Fruit fly (Drosophila melanogaster) whole organism, embryonic: ENCODE measurements around the gene SecS.

Experiments
- Abd-B ChIP-seq: fragments of 200-800 bp; sonication (Bioruptor generic); optimal IDR thresholded peaks from 2 replicates; lab custom pipeline; 2018; ENCODE audit warnings: missing biosample characterization, mild to moderate bottlenecking, missing genetic modification characterization, moderate library complexity
- Asciz ChIP-seq: fragments of 200-800 bp; sonication (Bioruptor generic); optimal IDR thresholded peaks from 2 replicates; lab custom pipeline; 2017; ENCODE audit warnings: missing biosample characterization, mild to moderate bottlenecking, missing genetic modification characterization, missing genetic modification reagents
- CG10959 ChIP-seq: fragments of 200-800 bp; sonication (Bioruptor generic); IDR thresholded peaks from 2 replicates; pipeline ENCODE4 v1.3.6; 2022; ENCODE audit warnings: missing biosample characterization, missing genetic modification characterization
- CG10979 ChIP-seq: fragments of 200-800 bp; sonication (Bioruptor generic); optimal IDR thresholded peaks from 2 replicates; lab custom pipeline; 2018; ENCODE audit warnings: missing biosample characterization, mild to moderate bottlenecking, missing genetic modification characterization, moderate library complexity
- CG11560 ChIP-seq: fragments of 200-800 bp; sonication (Bioruptor generic); IDR thresholded peaks from 3 replicates; pipeline ENCODE4 v1.3.6; 2022; ENCODE audit warnings: missing biosample characterization, missing genetic modification characterization
- CG13775 ChIP-seq: fragments of 200-800 bp; sonication (Bioruptor generic); optimal IDR thresholded peaks from 3 replicates; lab custom pipeline; 2017; ENCODE audit warnings: missing biosample characterization, mild to moderate bottlenecking, missing genetic modification characterization
- CG13894 ChIP-seq: fragments of 200-800 bp; sonication (Bioruptor generic); optimal IDR thresholded peaks from 3 replicates; lab custom pipeline; 2018; ENCODE audit warnings: missing biosample characterization, mild to moderate bottlenecking, missing genetic modification characterization, moderate library complexity
- CG15269 ChIP-seq: fragments of 200-800 bp; sonication (Bioruptor generic); optimal IDR thresholded peaks from 2 replicates; lab custom pipeline; 2018; ENCODE audit warnings: missing biosample characterization, mild to moderate bottlenecking, missing genetic modification characterization, moderate library complexity
- CG1603 ChIP-seq: fragments of 200-800 bp; sonication (Bioruptor generic); optimal IDR thresholded peaks from 2 replicates; lab custom pipeline; 2019; ENCODE audit warnings: missing biosample characterization, mild to moderate bottlenecking, missing genetic modification characterization, moderate library complexity
- CG17359 ChIP-seq: fragments of 200-800 bp; sonication (Bioruptor generic); optimal IDR thresholded peaks from 3 replicates; lab custom pipeline; 2018; ENCODE audit warnings: missing biosample characterization, mild to moderate bottlenecking, missing genetic modification characterization, moderate library complexity
- CG17385 ChIP-seq: fragments of 200-800 bp; sonication (Bioruptor generic); optimal IDR thresholded peaks from 3 replicates; lab custom pipeline; 2018; ENCODE audit warnings: missing biosample characterization, mild to moderate bottlenecking, missing genetic modification characterization
- CG18262 ChIP-seq: fragments of 200-800 bp; optimal IDR thresholded peaks from 3 replicates; lab custom pipeline; 2019; ENCODE audit warnings: missing biosample characterization, mild to moderate bottlenecking, missing genetic modification characterization, moderate library complexity
- CG2199 ChIP-seq: fragments of 200-800 bp; sonication (Bioruptor generic); IDR thresholded peaks from 3 replicates; pipeline ENCODE4 v1.3.6; 2022; ENCODE audit warnings: missing biosample characterization, missing genetic modification characterization
- CG30403 ChIP-seq: fragments of 200-800 bp; sonication (Bioruptor generic); optimal IDR thresholded peaks from 3 replicates; lab custom pipeline; 2016; ENCODE audit warnings: missing biosample characterization, missing genetic modification characterization
- CG30431 ChIP-seq: fragments of 200-800 bp; sonication (Bioruptor generic); optimal IDR thresholded peaks from 2 replicates; lab custom pipeline; 2017; ENCODE audit warnings: missing biosample characterization, missing genetic modification characterization
- CG3065 ChIP-seq: fragments of 200-800 bp; sonication (Bioruptor generic); optimal IDR thresholded peaks from 2 replicates; lab custom pipeline; 2016; ENCODE audit warnings: missing biosample characterization, missing genetic modification characterization
- CG3995 ChIP-seq: fragments of 200-800 bp; sonication (Bioruptor generic); optimal IDR thresholded peaks from 3 replicates; lab custom pipeline; 2016; ENCODE audit warnings: missing biosample characterization, missing genetic modification characterization
- CG6813 ChIP-seq: fragments of 200-800 bp; sonication (Bioruptor generic); optimal IDR thresholded peaks from 2 replicates; lab custom pipeline; 2017; ENCODE audit warnings: missing biosample characterization, missing genetic modification characterization, mild to moderate bottlenecking, moderate library complexity, missing genetic modification reagents
- CG7556 ChIP-seq: fragments of 200-800 bp; sonication (Bioruptor generic); optimal IDR thresholded peaks from 2 replicates; lab custom pipeline; 2017; ENCODE audit warnings: missing biosample characterization, mild to moderate bottlenecking, missing genetic modification characterization
- CG9817 ChIP-seq: fragments of 200-800 bp; sonication (Bioruptor generic); optimal IDR thresholded peaks from 2 replicates; lab custom pipeline; 2018; ENCODE audit warnings: missing biosample characterization, mild to moderate bottlenecking, missing genetic modification characterization, moderate library complexity
- Camta ChIP-seq: fragments of 200-800 bp; sonication (Bioruptor generic); optimal IDR thresholded peaks from 2 replicates; lab custom pipeline; 2016; ENCODE audit warnings: missing biosample characterization, missing genetic modification characterization
- Drgx ChIP-seq: fragments of 200-800 bp; sonication (Bioruptor generic); IDR thresholded peaks from 2 replicates; pipeline ENCODE4 v1.3.6; 2022; ENCODE audit warnings: missing biosample characterization, missing genetic modification characterization
- Fer3 ChIP-seq: fragments of 200-800 bp; sonication (Bioruptor generic); optimal IDR thresholded peaks from 2 replicates; lab custom pipeline; 2018; ENCODE audit warnings: missing biosample characterization, mild to moderate bottlenecking, missing genetic modification characterization, moderate library complexity
- Gsc ChIP-seq: fragments of 200-800 bp; sonication (Bioruptor generic); IDR thresholded peaks from 2 replicates; pipeline ENCODE4 v1.3.6; 2022; ENCODE audit warnings: missing biosample characterization, missing genetic modification characterization
- Mad ChIP-seq: fragments of 200-800 bp; sonication (Bioruptor generic); optimal IDR thresholded peaks from 2 replicates; lab custom pipeline; 2016; ENCODE audit warnings: missing biosample characterization, missing genetic modification characterization
- Mrtf ChIP-seq: fragments of 200-800 bp; sonication (Bioruptor generic); IDR thresholded peaks from 3 replicates; pipeline ENCODE4 v1.3.6; 2022; ENCODE audit warnings: missing biosample characterization, missing genetic modification characterization
- NK7.1 ChIP-seq: fragments of 200-800 bp; sonication (Bioruptor generic); optimal IDR thresholded peaks from 3 replicates; lab custom pipeline; 2016; ENCODE audit warnings: missing biosample characterization, missing genetic modification characterization
- Poxn ChIP-seq: fragments of 200-800 bp; sonication (Bioruptor generic); IDR thresholded peaks from 2 replicates; pipeline ENCODE4 v1.3.6; 2022; ENCODE audit warnings: missing biosample characterization, missing genetic modification characterization
- Stat92E ChIP-seq, 3 experiments: fragments of >200 bp in 2 of 3; fragments of 200-800 bp in 1 of 3; sonication (Bioruptor generic) in 1 of 3; optimal IDR thresholded peaks; 2 replicates each; lab custom pipeline; 2017 to 2019; ENCODE audit warnings: missing biosample characterization in 3 of 3, missing genetic modification characterization in 3 of 3, mild to moderate bottlenecking in 1 of 3, moderate library complexity in 1 of 3
- Taf1 ChIP-seq: fragments of 200-800 bp; sonication (Bioruptor generic); IDR thresholded peaks from 2 replicates; pipeline ENCODE4 v1.3.6; 2022; ENCODE audit warnings: missing biosample characterization, missing genetic modification characterization
- ac ChIP-seq: fragments of 200-800 bp; sonication (Bioruptor generic); optimal IDR thresholded peaks from 3 replicates; lab custom pipeline; 2017; ENCODE audit warnings: missing biosample characterization, mild to moderate bottlenecking, missing genetic modification characterization
- aop ChIP-seq: fragments of 200-800 bp; sonication (Bioruptor generic); IDR thresholded peaks from 2 replicates; pipeline ENCODE4 v1.3.6; 2022; ENCODE audit warnings: missing biosample characterization, missing genetic modification characterization
- bcd ChIP-seq: fragments of 200-800 bp; sonication (Bioruptor generic); optimal IDR thresholded peaks from 2 replicates; lab custom pipeline; 2017; ENCODE audit warnings: missing biosample characterization, mild to moderate bottlenecking, missing genetic modification characterization
- cas ChIP-seq: fragments of 200-800 bp; sonication (Bioruptor generic); IDR thresholded peaks from 2 replicates; pipeline ENCODE4 v1.3.6; 2022; ENCODE audit warnings: missing biosample characterization, missing genetic modification characterization
- chm ChIP-seq: fragments of 200-800 bp; sonication (Bioruptor generic); IDR thresholded peaks from 2 replicates; pipeline ENCODE4 v1.3.6; 2022; ENCODE audit warnings: missing biosample characterization, missing genetic modification characterization
- dm ChIP-seq: fragments of 200-800 bp; sonication (Bioruptor generic); optimal IDR thresholded peaks from 3 replicates; lab custom pipeline; 2016; ENCODE audit warnings: missing biosample characterization, missing genetic modification characterization
- jigr1 ChIP-seq: fragments of 200-800 bp; sonication (Bioruptor generic); IDR thresholded peaks from 3 replicates; pipeline ENCODE4 v1.3.6; 2022; ENCODE audit warnings: missing biosample characterization, missing genetic modification characterization
- lmd ChIP-seq: fragments of 200-800 bp; sonication (Bioruptor generic); IDR thresholded peaks from 2 replicates; pipeline ENCODE4 v1.3.6; 2022; ENCODE audit warnings: missing biosample characterization, missing genetic modification characterization
- maf-S ChIP-seq: fragments of 200-800 bp; sonication (Bioruptor generic); optimal IDR thresholded peaks from 2 replicates; lab custom pipeline; 2016; ENCODE audit warnings: missing biosample characterization, missing genetic modification characterization
- onecut ChIP-seq: fragments of 200-800 bp; sonication (Bioruptor generic); IDR thresholded peaks from 2 replicates; pipeline ENCODE4 v1.3.6; 2022; ENCODE audit warnings: missing biosample characterization, missing genetic modification characterization
- otp ChIP-seq: fragments of 200-800 bp; sonication (Bioruptor generic); IDR thresholded peaks from 3 replicates; pipeline ENCODE4, ENCODE4 v1.3.6; 2022; ENCODE audit warnings: missing biosample characterization, missing genetic modification characterization
- repo ChIP-seq: fragments of 200-800 bp; sonication (Bioruptor generic); optimal IDR thresholded peaks from 2 replicates; lab custom pipeline; 2016; ENCODE audit warnings: missing biosample characterization, missing genetic modification characterization
- salm ChIP-seq: fragments of 200-800 bp; sonication (Bioruptor generic); optimal IDR thresholded peaks from 2 replicates; lab custom pipeline; 2018; ENCODE audit warnings: missing biosample characterization, mild to moderate bottlenecking, missing genetic modification characterization
- scrt ChIP-seq: fragments of 200-800 bp; sonication (Bioruptor generic); optimal IDR thresholded peaks from 2 replicates; lab custom pipeline; 2018; ENCODE audit warnings: missing biosample characterization, mild to moderate bottlenecking, missing genetic modification characterization, moderate library complexity
- seq ChIP-seq: fragments of 200-800 bp; sonication (Bioruptor generic); IDR thresholded peaks from 2 replicates; pipeline ENCODE4 v1.3.6; 2022; ENCODE audit warnings: missing biosample characterization, missing genetic modification characterization
- stwl ChIP-seq: fragments of 200-800 bp; sonication (Bioruptor generic); optimal IDR thresholded peaks from 3 replicates; lab custom pipeline; 2018; ENCODE audit warnings: missing biosample characterization, mild to moderate bottlenecking, missing genetic modification characterization, moderate library complexity
- tap ChIP-seq: fragments of 200-800 bp; optimal IDR thresholded peaks from 3 replicates; lab custom pipeline; 2019; ENCODE audit warnings: missing biosample characterization, mild to moderate bottlenecking, missing genetic modification characterization, moderate library complexity
- tgo ChIP-seq: fragments of 200-800 bp; sonication (Bioruptor generic); IDR thresholded peaks from 3 replicates; pipeline ENCODE4 v1.3.6; 2022; ENCODE audit warnings: missing biosample characterization, missing genetic modification characterization
- toy ChIP-seq: fragments of 200-800 bp; sonication (Bioruptor generic); IDR thresholded peaks from 2 replicates; pipeline ENCODE4 v1.3.6; 2022; ENCODE audit warnings: missing biosample characterization, missing genetic modification characterization
- usp ChIP-seq: fragments of >200 bp; optimal IDR thresholded peaks from 2 replicates; lab custom pipeline; 2017; ENCODE audit warnings: missing biosample characterization, missing genetic modification characterization
- vfl ChIP-seq: fragments of 200-800 bp; sonication (Bioruptor generic); optimal IDR thresholded peaks from 2 replicates; lab custom pipeline; 2016; ENCODE audit warnings: missing biosample characterization, missing genetic modification characterization

The SecS gene

dm6 chr3R:5622985-5623630, 21.9 kb downstream of the SecS start (continued):
- no peak for TF ChIP-seq seq
- TF ChIP-seq vfl (GFP tag; lab: Kevin White, UChicago): peak; percentile 26
- TF ChIP-seq repo: peak; percentile 75
- no peak for TF ChIP-seq Abd-B (GFP tag; lab: Kevin White, UChicago)
- peak; percentile 68 for TF ChIP-seq CG7556 (GFP tag; lab: Kevin White, UChicago)
- TF ChIP-seq CG3065 (GFP tag; lab: Kevin White, UChicago): peak; percentile 26
- TF ChIP-seq otp (GFP tag; lab: Robert Waterston, UW): no peak
- peak; percentile 46 for TF ChIP-seq CG10979 (tag; lab: Kevin White, UChicago)
- no peak for TF ChIP-seq CG11560 (tag; lab: Robert Waterston, UW)
- peak; percentile 8 for TF ChIP-seq CG3995
- peak; percentile 54 for TF ChIP-seq salm
- no peak for TF ChIP-seq lmd (GFP tag; lab: Robert Waterston, UW)
- TF ChIP-seq CG13894 (tag; lab: Kevin White, UChicago): peak; percentile 77
- TF ChIP-seq Taf1 (GFP tag; lab: Robert Waterston, UW): no peak
- peak; percentile 72 for TF ChIP-seq tap (tag; lab: Kevin White, UChicago)
- no peak for TF ChIP-seq usp (GFP tag; lab: Kevin White, UChicago)
- TF ChIP-seq onecut: peak; percentile 97
- peak; percentile 90 for TF ChIP-seq scrt (GFP tag; lab: Kevin White, UChicago)
- peak; percentile 75 for TF ChIP-seq NK7.1 (GFP tag; lab: Kevin White, UChicago)
- peak; percentile 52 for TF ChIP-seq CG13775 (GFP tag; lab: Kevin White, UChicago)
- peak; percentile 79 for TF ChIP-seq Camta (GFP tag; lab: Kevin White, UChicago)
- peak; percentile 50 for TF ChIP-seq dm
- peak; percentile 66 for TF ChIP-seq bcd (GFP tag; lab: Kevin White, UChicago)
- TF ChIP-seq chm: no peak
- peak; percentile 71 for TF ChIP-seq CG17385 (GFP tag; lab: Kevin White, UChicago)
- TF ChIP-seq Stat92E (GFP tag; optimal IDR thresholded peaks at IDR 0.05; lab: Kevin White, UChicago): peak in 1 of 3 experiments; percentile 78
- TF ChIP-seq tgo: no peak
- no peak for TF ChIP-seq CG10959 (GFP tag; lab: Robert Waterston, UW)
- peak; percentile 82 for TF ChIP-seq CG17359 (tag; lab: Kevin White, UChicago)
- TF ChIP-seq jigr1 (GFP tag; lab: Robert Waterston, UW): no peak
- no peak for TF ChIP-seq CG2199
- peak; percentile 81 for TF ChIP-seq Fer3 (tag; lab: Kevin White, UChicago)
- TF ChIP-seq Mrtf (GFP tag; lab: Robert Waterston, UW): no peak
- TF ChIP-seq CG30431: no peak
- TF ChIP-seq toy (GFP tag; lab: Robert Waterston, UW): no peak
- TF ChIP-seq CG30403 (GFP tag; lab: Kevin White, UChicago): peak; percentile 42
- peak; percentile 34 for TF ChIP-seq maf-S
- TF ChIP-seq CG1603 (tag; lab: Kevin White, UChicago): peak; percentile 81
- TF ChIP-seq CG15269: peak; percentile 70
- no peak for TF ChIP-seq aop
- peak; percentile 88 for TF ChIP-seq ac
- TF ChIP-seq Asciz (GFP tag; lab: Kevin White, UChicago): peak; percentile 91
- no peak for TF ChIP-seq Drgx (GFP tag; lab: Robert Waterston, UW)
- TF ChIP-seq Poxn (GFP tag; lab: Robert Waterston, UW): no peak
- peak; percentile 42 for TF ChIP-seq CG9817 (tag; lab: Kevin White, UChicago)
- TF ChIP-seq cas (GFP tag; lab: Robert Waterston, UW): no peak
- TF ChIP-seq Gsc (GFP tag; lab: Robert Waterston, UW): no peak
- TF ChIP-seq CG18262: peak; percentile 64
- peak; percentile 91 for TF ChIP-seq CG6813
- TF ChIP-seq Mad (GFP tag; lab: Kevin White, UChicago): peak; percentile 64
- peak; percentile 86 for TF ChIP-seq stwl
